Worm (Caenorhabditis elegans): ENCODE measurements around the gene F07A11.5.

ce11 chrII:11642025-11642424 is 29.9 kb downstream of the F07A11.5 start:
- TF ChIP-seq ama-1 (optimal IDR thresholded peaks at IDR 0.05) (no peak), ama-1 (GFP tag; optimal IDR thresholded peaks at IDR 0.05) (no peak), nfya-2 (GFP tag; IDR thresholded peaks at IDR 0.05) (no peak), snpc-4 (GFP tag; optimal IDR thresholded peaks at IDR 0.05) (no peak), snpc-4 (tag; optimal IDR thresholded peaks at IDR 0.05) (no peak), lin-35 (GFP tag; optimal IDR thresholded peaks at IDR 0.05) (no peak), ceh-27 (GFP tag; optimal IDR thresholded peaks at IDR 0.05) (no peak)

Data from whole organism, young adult.